Worm (Caenorhabditis elegans) whole organism, L1 larva: ENCODE measurements around the gene C31H1.5.

Experiments
- aly-2 ChIP-seq: fragments of 150-350 bp; optimal IDR thresholded peaks from 2 replicates; lab custom pipeline; 2014; ENCODE audit warnings: missing biosample characterization, missing genetic modification characterization
- ama-1 ChIP-seq: fragments of 150-350 bp; optimal IDR thresholded peaks from 2 replicates; lab custom pipeline; 2014
- ceh-63 ChIP-seq: fragments of 200-800 bp; sonication (Bioruptor generic); optimal IDR thresholded peaks from 2 replicates; lab custom pipeline; 2018; ENCODE audit warnings: mild to moderate bottlenecking, missing genetic modification characterization, missing compliant biosample characterization
- elt-3 ChIP-seq, 6 experiments: fragments of 150-350 bp in 1 of 6; sonication (generic microtip); optimal IDR thresholded peaks; 2 replicates each; lab custom pipeline; 2017 to 2018; ENCODE audit warnings: missing biosample characterization in 6 of 6, missing genetic modification characterization in 6 of 6, inconsistent platforms in 1 of 6
- nhr-11 ChIP-seq: fragments of 150-350 bp; optimal IDR thresholded peaks from 2 replicates; lab custom pipeline; 2014; ENCODE audit warnings: missing biosample characterization, missing genetic modification characterization
- nhr-77 ChIP-seq: fragments of 150-350 bp; optimal IDR thresholded peaks from 2 replicates; lab custom pipeline; 2014; ENCODE audit warnings: missing biosample characterization, missing genetic modification characterization
- pqm-1 ChIP-seq: sonication (generic microtip); optimal IDR thresholded peaks from 3 replicates; lab custom pipeline; 2017; ENCODE audit warnings: missing biosample characterization, missing genetic modification characterization
- snu-23 ChIP-seq: sonication (generic microtip); optimal IDR thresholded peaks from 2 replicates; lab custom pipeline; 2016; ENCODE audit warnings: missing genetic modification characterization, missing compliant biosample characterization

DNA sequence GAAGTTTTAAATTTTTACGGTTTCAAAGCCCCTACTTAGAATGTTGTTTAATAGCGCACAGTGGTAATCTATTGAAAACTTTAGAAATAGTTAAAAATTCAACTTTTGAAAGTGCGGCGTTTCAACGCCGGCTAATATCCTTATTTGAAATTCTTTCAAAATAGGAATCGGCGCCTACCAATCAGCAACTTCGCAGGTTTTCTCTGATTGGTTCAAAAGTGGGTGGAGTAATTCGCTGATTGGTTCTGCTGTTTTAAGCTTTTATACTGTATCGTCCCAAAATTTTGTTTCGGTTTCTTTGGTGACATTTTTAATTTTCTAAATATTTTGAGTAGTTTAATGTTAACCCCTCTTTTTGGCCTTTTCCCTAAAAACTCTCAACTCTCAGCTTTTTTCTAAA lies 44.6 kb downstream of the C31H1.5 start:
- TF ChIP-seq ceh-63 (no peak), nhr-77 (tag; lab: Kevin White, UChicago) (no peak), elt-3 (tag; optimal IDR thresholded peaks at IDR 0.05; lab: Kevin White, UChicago) (no peak), aly-2 (no peak), nhr-11 (no peak), pqm-1 (no peak), ama-1 (lab: Kevin White, UChicago) (no peak), snu-23 (GFP tag; lab: Kevin White, UChicago) (no peak)
